Worm (Caenorhabditis elegans): ENCODE data around the gene rev-1.

rev-1 gene

DNA sequence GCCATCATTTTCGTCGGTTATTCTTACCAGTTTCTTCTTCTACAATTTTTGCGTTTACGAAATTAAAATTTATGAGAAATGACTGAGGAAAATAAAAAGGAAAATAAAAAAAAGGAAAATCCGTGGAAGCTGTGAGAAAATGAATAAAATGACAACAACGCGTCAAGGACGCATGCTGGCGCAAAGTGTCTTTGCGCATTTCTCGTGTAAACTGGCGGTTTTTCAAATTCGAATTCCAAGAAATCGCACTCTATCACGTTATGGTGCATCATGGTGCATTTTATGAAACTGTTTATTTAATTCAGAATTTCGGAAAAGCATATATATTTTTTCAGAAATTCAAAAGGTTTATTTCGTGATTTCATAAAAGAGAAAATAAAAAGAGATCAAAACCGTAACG lies 44.7 kb downstream of the rev-1 start, which contains the start of gene dbt-1 (continued):
- no peak for TF ChIP-seq Y105C5A.15 (GFP tag; IDR thresholded peaks at IDR 0.05)
- TF ChIP-seq ztf-7 (tag; optimal IDR thresholded peaks at IDR 0.05): peak; percentile 49
- no peak for TF ChIP-seq ceh-44 (GFP tag; IDR thresholded peaks at IDR 0.05)
- peak; percentile 57 for TF ChIP-seq nhr-11 (tag; optimal IDR thresholded peaks at IDR 0.05)
- TF ChIP-seq rbr-2 (tag; optimal IDR thresholded peaks at IDR 0.05): peak; percentile 72

DNA sequence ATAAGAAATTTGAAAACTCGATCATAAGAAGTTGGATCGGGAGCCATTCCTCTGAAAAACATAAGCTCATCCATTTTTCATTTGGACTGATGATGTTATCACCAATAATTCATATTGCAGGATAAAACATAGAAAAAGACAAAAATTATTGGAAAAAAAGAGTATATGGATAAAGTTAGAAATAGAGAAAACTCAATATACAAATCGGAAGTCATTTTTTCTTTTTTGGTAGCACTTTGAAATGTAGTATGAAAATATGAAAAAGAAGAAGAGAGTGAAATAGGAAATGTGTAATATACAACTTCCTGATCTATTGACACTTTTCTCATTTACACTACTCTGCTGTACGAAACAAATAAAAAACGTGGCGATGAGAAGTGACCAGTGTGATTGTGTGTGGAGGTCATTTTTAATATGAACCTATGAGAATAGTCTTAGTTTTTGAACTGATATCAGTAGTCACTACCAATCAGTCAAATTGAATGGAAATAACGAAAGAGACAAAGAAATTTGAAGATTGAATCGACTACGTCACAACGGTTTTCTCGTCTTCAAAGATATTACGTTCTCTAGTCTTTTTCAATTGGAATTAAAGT lies 46.5 kb downstream of the rev-1 start, which contains the start of gene ZK669.5:
TSS of gene ZK669.5 (minus strand) at position 51 of the 596 bp plus-strand sequence.
- TF ChIP-seq nhr-28 (tag; optimal IDR thresholded peaks at IDR 0.05): peak; percentile 38
- no peak for TF ChIP-seq ama-1 (optimal IDR thresholded peaks at IDR 0.05)
- TF ChIP-seq nhr-48 (tag; optimal IDR thresholded peaks at IDR 0.05): no peak

DNA sequence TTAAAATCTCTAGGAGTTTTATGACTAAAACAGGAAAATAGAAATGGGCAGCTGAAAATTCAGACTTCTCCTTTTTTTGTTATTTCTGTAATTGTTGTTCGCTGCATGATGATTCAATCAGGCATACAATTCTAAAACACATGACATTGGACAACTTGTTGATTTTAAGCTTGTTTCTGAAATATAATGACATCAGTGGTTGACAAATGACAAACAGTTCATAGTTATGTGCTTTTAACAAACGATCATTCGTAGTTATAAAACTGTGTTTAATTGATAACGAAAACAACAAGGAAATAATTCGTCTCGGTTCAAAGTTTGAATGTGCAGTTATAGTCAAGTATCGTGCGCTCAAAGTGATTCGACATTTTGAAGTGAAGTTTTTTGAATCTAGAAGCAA lies 47.9 kb downstream of the rev-1 start:
- TF ChIP-seq ceh-32 (tag; optimal IDR thresholded peaks at IDR 0.05; ENCODE audit: poor library complexity) (no peak), dve-1 (tag; optimal IDR thresholded peaks at IDR 0.05; ENCODE audit: insufficient read depth) (peak; percentile 59), daf-16 (GFP tag; optimal IDR thresholded peaks at IDR 0.05) (no peak), daf-16 (tag; optimal IDR thresholded peaks at IDR 0.05) (peak; percentile 89), ZK337.2 (GFP tag; IDR thresholded peaks at IDR 0.05) (no peak)

Data from whole organism, L4 larva.